Fruit fly (Drosophila melanogaster): Measurements from ENCODE around the gene CG32086.
A peak's percentile ranks its signal among the peaks of the same experiment; 100 is the strongest.

Gene CG32086

DNA sequence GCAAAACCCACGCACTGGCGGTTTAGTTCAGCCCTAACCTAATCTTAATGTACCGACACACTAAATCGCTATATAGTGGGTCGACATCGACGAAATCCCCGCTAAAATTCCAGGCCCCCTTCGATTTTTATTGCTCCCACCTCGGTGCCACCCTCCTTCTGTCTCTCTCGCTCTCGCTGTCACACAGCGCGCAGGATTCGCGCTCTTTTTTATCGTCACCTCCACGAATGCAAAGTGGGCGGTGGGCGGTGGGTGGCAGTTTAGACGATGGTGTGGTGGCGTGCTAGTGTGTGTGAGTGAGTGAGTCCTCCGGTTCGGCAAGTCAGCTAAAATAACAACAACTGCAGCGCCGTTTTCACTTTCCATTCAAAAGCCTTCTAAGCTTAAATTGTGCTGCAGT is 18.2 kb upstream of the CG32086 start (continued):
- TF ChIP-seq CG5953 (GFP tag; IDR thresholded peaks at IDR 0.05) = no peak
- TF ChIP-seq Deaf1 (tag; optimal IDR thresholded peaks at IDR 0.05) = peak; percentile 56
- no peak for TF ChIP-seq CG11093 (GFP tag; IDR thresholded peaks at IDR 0.05)
- peak; percentile 4 for TF ChIP-seq CG12071 (GFP tag; optimal IDR thresholded peaks at IDR 0.05)
- no peak for TF ChIP-seq Sin3A (optimal IDR thresholded peaks at IDR 0.05)
- TF ChIP-seq CG1832 (GFP tag; optimal IDR thresholded peaks at IDR 0.05) = peak; percentile 12
- TF ChIP-seq CG30431 (GFP tag; optimal IDR thresholded peaks at IDR 0.05) = no peak
- no peak for TF ChIP-seq org-1 (GFP tag; optimal IDR thresholded peaks at IDR 0.05)

DNA sequence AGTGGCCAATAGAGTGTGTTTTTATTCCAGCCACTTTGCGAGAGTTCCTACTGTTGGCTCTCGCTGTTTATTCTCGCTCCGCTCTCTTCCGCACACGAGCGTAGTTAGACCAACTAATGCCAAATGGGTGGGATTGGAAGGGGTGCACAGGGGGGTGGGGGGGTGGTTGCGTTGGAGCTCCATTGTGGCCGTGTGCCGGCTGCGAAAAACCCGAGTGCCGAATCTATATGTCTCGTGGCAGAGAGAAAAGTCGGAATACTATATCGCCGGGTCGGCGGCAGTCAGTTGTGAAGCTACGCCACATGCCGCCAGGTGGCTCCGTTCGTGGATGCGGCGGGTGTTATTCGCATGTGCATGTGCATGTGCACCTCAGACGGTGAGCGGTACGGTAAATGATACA is 17.3 kb upstream of the CG32086 start:
- TF ChIP-seq jumu (GFP tag; optimal IDR thresholded peaks at IDR 0.05) = no peak
- no peak for TF ChIP-seq CG12236 (GFP tag; optimal IDR thresholded peaks at IDR 0.05)
- TF ChIP-seq CG34422 (GFP tag; IDR thresholded peaks at IDR 0.05) = peak; percentile 28; the same call in 1 of the 3 replicates
- TF ChIP-seq h (optimal IDR thresholded peaks at IDR 0.05) = no peak
- TF ChIP-seq Jarid2 (GFP tag; optimal IDR thresholded peaks at IDR 0.05) = no peak
- no peak for TF ChIP-seq CG12104 (GFP tag; optimal IDR thresholded peaks at IDR 0.05)
- no peak for TF ChIP-seq maf-S (GFP tag; optimal IDR thresholded peaks at IDR 0.05)
- TF ChIP-seq Vsx1 (GFP tag; optimal IDR thresholded peaks at IDR 0.05) = no peak
- 0 out of 3 replicates have a peak, but pooled peaks have one; percentile 31 for TF ChIP-seq Opbp (GFP tag; IDR thresholded peaks at IDR 0.05; ENCODE audit: partially characterized antibody)
- TF ChIP-seq hkb (optimal IDR thresholded peaks at IDR 0.05) = no peak
- TF ChIP-seq hkb (GFP tag; IDR thresholded peaks at IDR 0.05) = no peak
- TF ChIP-seq Doc2 (GFP tag; IDR thresholded peaks at IDR 0.05) = no peak
- 0 out of 3 replicates have a peak, but pooled peaks have one; percentile 47 for TF ChIP-seq CG11456 (GFP tag; IDR thresholded peaks at IDR 0.05)
- no peak for TF ChIP-seq trh (GFP tag; optimal IDR thresholded peaks at IDR 0.05)
- TF ChIP-seq cwo (GFP tag; optimal IDR thresholded peaks at IDR 0.05) = no peak
- TF ChIP-seq oc (tag; optimal IDR thresholded peaks at IDR 0.05) = no peak
- no peak for TF ChIP-seq CG15073 (GFP tag; optimal IDR thresholded peaks at IDR 0.05)
- TF ChIP-seq Mrtf (GFP tag; IDR thresholded peaks at IDR 0.05) = no peak
- TF ChIP-seq slp2 (GFP tag; optimal IDR thresholded peaks at IDR 0.05) = no peak
- TF ChIP-seq CG3407 (GFP tag; optimal IDR thresholded peaks at IDR 0.05) = no peak
- TF ChIP-seq dysf (GFP tag; IDR thresholded peaks at IDR 0.05) = no peak
- TF ChIP-seq odd (GFP tag; optimal IDR thresholded peaks at IDR 0.05) = no peak
- no peak for TF ChIP-seq slou (GFP tag; optimal IDR thresholded peaks at IDR 0.05)
- TF ChIP-seq CG12155 (GFP tag; optimal IDR thresholded peaks at IDR 0.05) = no peak
- no peak for TF ChIP-seq CG10209 (GFP tag; optimal IDR thresholded peaks at IDR 0.05)
- no peak for TF ChIP-seq z (GFP tag; IDR thresholded peaks at IDR 0.05)
- no peak for TF ChIP-seq Oli (tag; optimal IDR thresholded peaks at IDR 0.05)
- no peak for TF ChIP-seq PHDP (tag; optimal IDR thresholded peaks at IDR 0.05)
- TF ChIP-seq MESR4 (GFP tag; optimal IDR thresholded peaks at IDR 0.05) = no peak
- TF ChIP-seq repo (GFP tag; optimal IDR thresholded peaks at IDR 0.05) = no peak
- no peak for TF ChIP-seq Tbp (GFP tag; optimal IDR thresholded peaks at IDR 0.05)
- no peak for TF ChIP-seq MBD-R2 (GFP tag; IDR thresholded peaks at IDR 0.05)
- TF ChIP-seq Dp (GFP tag; optimal IDR thresholded peaks at IDR 0.05) = no peak
- TF ChIP-seq lbe (GFP tag; optimal IDR thresholded peaks at IDR 0.05) = no peak
- no peak for TF ChIP-seq CG17829 (tag; optimal IDR thresholded peaks at IDR 0.05)
- no peak for TF ChIP-seq CG6813 (GFP tag; optimal IDR thresholded peaks at IDR 0.05)
- no peak for TF ChIP-seq B-H2 (GFP tag; optimal IDR thresholded peaks at IDR 0.05)
- no peak for TF ChIP-seq CG10462 (GFP tag; optimal IDR thresholded peaks at IDR 0.05)
- TF ChIP-seq ara (GFP tag; IDR thresholded peaks at IDR 0.05) = no peak
- no peak for TF ChIP-seq zfh2 (GFP tag; optimal IDR thresholded peaks at IDR 0.05)
- TF ChIP-seq crol (GFP tag; IDR thresholded peaks at IDR 0.05) = peak; percentile 82
- TF ChIP-seq fd3F (GFP tag; optimal IDR thresholded peaks at IDR 0.05) = no peak
- no peak for TF ChIP-seq CG8281 (tag; optimal IDR thresholded peaks at IDR 0.05)
- TF ChIP-seq nau (GFP tag; optimal IDR thresholded peaks at IDR 0.05) = no peak
